Worm (Caenorhabditis elegans) whole organism, early embryonic: Measurements from ENCODE around the gene ZK637.14.

Experiments used
- F13C5.2 ChIP-seq: sonication (generic microtip); optimal IDR thresholded peaks from 2 replicates; lab custom pipeline; 2017; ENCODE audit warnings: mild to moderate bottlenecking, missing genetic modification characterization, inconsistent platforms, missing compliant biosample characterization
- ama-1 ChIP-seq: fragments of 150-350 bp; optimal IDR thresholded peaks from 2 replicates; lab custom pipeline; 2014
- ceh-13 ChIP-seq: fragments of 200-800 bp; sonication (Bioruptor generic); optimal IDR thresholded peaks from 2 replicates; lab custom pipeline; 2018; ENCODE audit warnings: mild to moderate bottlenecking, missing genetic modification characterization, missing compliant biosample characterization
- scrt-1 ChIP-seq: fragments of 200-800 bp; sonication (Bioruptor generic); IDR thresholded peaks from 2 replicates; pipeline ENCODE4 v1.3.6; 2022; ENCODE audit warnings: missing genetic modification characterization, missing compliant biosample characterization
- tbx-11 ChIP-seq: fragments of 200-800 bp; sonication (Bioruptor generic); IDR thresholded peaks from 2 replicates; pipeline ENCODE4 v1.3.6; 2022; ENCODE audit warnings: missing genetic modification characterization, missing compliant biosample characterization
- tra-4 ChIP-seq: sonication (generic microtip); optimal IDR thresholded peaks from 2 replicates; lab custom pipeline; 2017; ENCODE audit warnings: missing genetic modification characterization, missing compliant biosample characterization

DNA sequence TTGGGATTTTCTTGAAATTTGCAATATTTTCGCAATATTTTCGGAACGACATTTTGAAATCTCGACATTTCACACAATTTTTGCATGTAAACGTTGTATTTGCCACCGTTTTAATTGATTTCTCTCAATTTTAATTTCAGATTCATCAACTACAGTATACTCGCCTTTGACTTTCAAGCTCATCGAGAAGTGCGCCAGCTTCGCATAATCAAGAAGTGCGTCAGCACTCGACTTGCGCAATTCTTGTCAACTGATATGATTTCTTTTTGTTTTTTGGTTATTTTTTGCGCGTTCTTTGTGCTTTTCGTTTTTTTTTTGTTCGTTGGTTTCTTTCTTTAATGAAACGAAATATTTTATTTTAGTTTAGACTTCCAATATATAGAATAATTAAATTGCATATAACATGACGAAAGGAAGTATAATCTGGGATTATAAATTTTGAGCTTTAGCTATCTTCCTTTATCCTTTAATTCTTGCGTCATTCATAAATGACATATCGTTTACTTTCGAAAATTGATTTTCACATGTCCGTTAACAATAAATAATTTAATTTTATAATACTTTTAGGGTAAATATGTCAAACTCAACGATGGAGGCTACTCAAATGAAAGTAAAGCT is 1.7 kb downstream of the ZK637.14 start, which contains the start of gene famh-136:
- no peak for TF ChIP-seq tra-4 (tag; lab: Kevin White, UChicago)
- TF ChIP-seq ceh-13 (GFP tag; lab: Kevin White, UChicago), result no peak
- TF ChIP-seq ama-1, result no peak
- TF ChIP-seq F13C5.2 (tag; lab: Kevin White, UChicago), result peak; percentile 79
- 0 out of 2 replicates have a peak, but pooled peaks have one; percentile 12 for TF ChIP-seq tbx-11 (GFP tag; lab: Robert Waterston, UW)
- peak; percentile 57; the same call in 1 of the 2 replicates for TF ChIP-seq scrt-1 (GFP tag; lab: Robert Waterston, UW)
